Fruit fly (Drosophila melanogaster) whole organism, adult: ENCODE data around the gene CG33288.

Experiments
- CG11617 ChIP-seq: fragments of 200-800 bp; sonication (Bioruptor generic); optimal IDR thresholded peaks from 2 replicates; lab custom pipeline; 2017; ENCODE audit warnings: mild to moderate bottlenecking, missing biosample characterization, missing genetic modification reagents, missing genetic modification characterization
- CG12768 ChIP-seq: fragments of 200-800 bp; sonication (Bioruptor generic); optimal IDR thresholded peaks from 2 replicates; lab custom pipeline; 2017; ENCODE audit warnings: missing biosample characterization, missing genetic modification characterization, mild to moderate bottlenecking, moderate library complexity, missing genetic modification reagents
- CG14711 ChIP-seq: fragments of 200-800 bp; sonication (Bioruptor generic); optimal IDR thresholded peaks from 2 replicates; lab custom pipeline; 2018; ENCODE audit warnings: missing biosample characterization, mild to moderate bottlenecking, missing genetic modification characterization, moderate library complexity
- CG1620 ChIP-seq: fragments of 200-800 bp; sonication (Bioruptor generic); optimal IDR thresholded peaks from 2 replicates; lab custom pipeline; 2016; ENCODE audit warnings: missing biosample characterization, missing genetic modification characterization
- CG33017 ChIP-seq: fragments of 200-800 bp; sonication (Bioruptor generic); optimal IDR thresholded peaks from 2 replicates; lab custom pipeline; 2018; ENCODE audit warnings: missing biosample characterization, mild to moderate bottlenecking, missing genetic modification characterization, moderate library complexity
- CG5204 ChIP-seq: fragments of 200-800 bp; sonication (Bioruptor generic); optimal IDR thresholded peaks from 2 replicates; lab custom pipeline; 2016; ENCODE audit warnings: missing biosample characterization, missing genetic modification characterization
- CG7045 ChIP-seq: fragments of 200-800 bp; sonication (Bioruptor generic); optimal IDR thresholded peaks from 2 replicates; lab custom pipeline; 2017; ENCODE audit warnings: missing biosample characterization, mild to moderate bottlenecking, missing genetic modification characterization
- CG7101 ChIP-seq: fragments of 200-800 bp; sonication (Bioruptor generic); optimal IDR thresholded peaks from 2 replicates; lab custom pipeline; 2018; ENCODE audit warnings: missing biosample characterization, mild to moderate bottlenecking, missing genetic modification characterization, moderate library complexity
- Clk ChIP-seq: fragments of 200-800 bp; sonication (Bioruptor generic); optimal IDR thresholded peaks from 2 replicates; lab custom pipeline; 2017; ENCODE audit warnings: missing biosample characterization, missing genetic modification characterization
- Crg-1 ChIP-seq: fragments of 200-800 bp; sonication (Bioruptor generic); optimal IDR thresholded peaks from 2 replicates; lab custom pipeline; 2016; ENCODE audit warnings: missing biosample characterization, missing genetic modification characterization
- Hr96 ChIP-seq: fragments of 200-800 bp; sonication (Bioruptor generic); optimal IDR thresholded peaks from 2 replicates; lab custom pipeline; 2016; ENCODE audit warnings: missing biosample characterization, missing genetic modification characterization
- Mnt ChIP-seq: fragments of 200-800 bp; sonication (Bioruptor generic); optimal IDR thresholded peaks from 2 replicates; lab custom pipeline; 2016; ENCODE audit warnings: missing biosample characterization, mild to moderate bottlenecking, missing genetic modification characterization
- bab1 ChIP-seq: fragments of 200-800 bp; sonication (Bioruptor generic); optimal IDR thresholded peaks from 3 replicates; lab custom pipeline; 2019; ENCODE audit warnings: missing biosample characterization, mild to moderate bottlenecking, missing genetic modification characterization, moderate library complexity
- cic ChIP-seq: fragments of 200-800 bp; sonication (Bioruptor generic); optimal IDR thresholded peaks from 2 replicates; lab custom pipeline; 2017; ENCODE audit warnings: missing biosample characterization, mild to moderate bottlenecking, missing genetic modification characterization, moderate library complexity
- cnc ChIP-seq, 2 experiments: fragments of >200 bp; optimal IDR thresholded peaks; 2 replicates each; lab custom pipeline; 2017
- kay ChIP-seq: fragments of 200-800 bp; sonication (Bioruptor generic); peaks from one replicate; lab custom pipeline; 2016; ENCODE audit warnings: missing biosample characterization, missing genetic modification characterization, borderline replicate concordance
- ovo ChIP-seq: fragments of 200-800 bp; sonication (Bioruptor generic); optimal IDR thresholded peaks from 2 replicates; lab custom pipeline; 2016; ENCODE audit warnings: missing biosample characterization, missing genetic modification characterization
- pad ChIP-seq: fragments of 200-800 bp; sonication (Bioruptor generic); optimal IDR thresholded peaks from 3 replicates; lab custom pipeline; 2017; ENCODE audit warnings: missing biosample characterization, missing genetic modification characterization, mild to moderate bottlenecking, moderate library complexity, missing genetic modification reagents
- tj ChIP-seq: fragments of 200-800 bp; sonication (Bioruptor generic); optimal IDR thresholded peaks from 3 replicates; lab custom pipeline; 2017; ENCODE audit warnings: missing biosample characterization, mild to moderate bottlenecking, missing genetic modification characterization, moderate library complexity
- toe ChIP-seq: fragments of 200-800 bp; sonication (Bioruptor generic); optimal IDR thresholded peaks from 2 replicates; lab custom pipeline; 2016; ENCODE audit warnings: missing biosample characterization, missing genetic modification characterization

CG33288 gene

DNA sequence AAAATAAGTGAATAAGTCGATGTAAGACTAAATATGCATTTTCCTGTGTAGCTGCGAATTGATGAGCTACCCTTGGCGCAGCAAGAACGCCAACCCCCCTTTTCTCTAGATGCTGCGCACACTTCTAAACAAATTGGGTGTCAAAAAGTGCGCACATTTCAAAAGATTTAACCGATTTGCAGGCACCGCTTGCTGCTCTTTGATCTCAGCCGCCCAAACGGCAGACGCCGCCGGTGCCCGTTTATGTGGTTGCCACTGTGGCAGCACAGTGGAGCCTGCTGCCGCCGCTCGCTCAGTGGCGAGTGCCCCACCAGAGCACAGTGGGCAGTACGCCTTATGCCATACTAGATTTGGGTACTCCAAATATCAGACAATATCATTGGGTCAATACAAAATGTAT, 22.9 kb downstream of the CG33288 start:
- no peak for TF ChIP-seq Mnt (GFP tag; lab: Kevin White, UChicago)
- no peak for TF ChIP-seq pad (GFP tag; lab: Kevin White, UChicago)
- TF ChIP-seq CG7101 (tag; lab: Kevin White, UChicago): no peak

DNA sequence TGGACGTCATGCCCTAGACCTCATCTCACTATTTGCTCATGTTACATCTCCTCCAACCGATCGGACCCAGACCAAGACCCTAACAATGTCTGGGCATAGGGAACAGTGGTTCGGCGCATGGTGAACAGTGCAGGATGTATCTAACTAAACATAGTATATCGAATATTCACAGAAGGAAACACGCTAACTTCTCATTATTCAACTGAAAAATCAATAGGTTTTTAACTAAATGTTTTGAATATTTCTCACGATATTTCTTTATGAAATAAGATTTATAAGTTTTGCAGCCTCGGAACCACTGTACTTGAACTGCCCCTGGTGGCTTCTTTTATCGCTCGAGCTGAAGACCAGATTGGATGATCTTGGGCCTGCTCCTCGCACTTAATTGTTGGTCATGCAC, 26.0 kb downstream of the CG33288 start:
- TF ChIP-seq tj (GFP tag; lab: Kevin White, UChicago) (no peak), CG33017 (no peak), Clk (GFP tag; lab: Kevin White, UChicago) (no peak), Crg-1 (no peak), CG14711 (tag; lab: Kevin White, UChicago) (no peak), ovo (no peak), bab1 (GFP tag; lab: Kevin White, UChicago) (no peak)

DNA sequence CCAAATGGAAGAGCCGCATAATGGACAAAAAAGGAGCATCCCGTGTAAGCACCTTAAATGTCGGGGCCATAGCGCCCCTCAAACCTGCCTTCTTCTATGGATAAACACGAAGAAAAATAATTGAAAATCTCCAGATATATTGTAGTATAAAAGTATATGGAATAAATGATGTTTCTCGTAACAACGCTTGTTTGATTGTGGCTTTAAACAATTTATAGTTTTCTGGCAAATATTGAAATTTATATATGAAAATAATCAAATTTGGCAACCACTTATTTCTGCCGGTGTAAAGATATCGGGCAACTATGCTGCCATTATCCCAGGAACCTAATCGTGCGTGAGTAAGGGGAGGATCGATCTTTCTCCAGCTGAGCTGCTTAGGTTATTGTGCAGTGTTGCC, 27.6 kb downstream of the CG33288 start:
- no peak for TF ChIP-seq CG7045 (GFP tag; lab: Kevin White, UChicago)
- TF ChIP-seq CG14711 (tag; lab: Kevin White, UChicago): no peak
- no peak for TF ChIP-seq Crg-1
- TF ChIP-seq bab1 (GFP tag; lab: Kevin White, UChicago): no peak
- TF ChIP-seq CG33017: no peak
- no peak for TF ChIP-seq CG5204 (GFP tag; lab: Kevin White, UChicago)
- TF ChIP-seq CG12768 (GFP tag; lab: Kevin White, UChicago): no peak
- TF ChIP-seq CG7101 (tag; lab: Kevin White, UChicago): no peak
- TF ChIP-seq Clk (GFP tag; lab: Kevin White, UChicago): no peak
- no peak for TF ChIP-seq Mnt (GFP tag; lab: Kevin White, UChicago)
- TF ChIP-seq pad (GFP tag; lab: Kevin White, UChicago): no peak
- TF ChIP-seq tj (GFP tag; lab: Kevin White, UChicago): no peak
- no peak for TF ChIP-seq ovo
- TF ChIP-seq CG11617 (GFP tag; lab: Kevin White, UChicago): no peak

DNA sequence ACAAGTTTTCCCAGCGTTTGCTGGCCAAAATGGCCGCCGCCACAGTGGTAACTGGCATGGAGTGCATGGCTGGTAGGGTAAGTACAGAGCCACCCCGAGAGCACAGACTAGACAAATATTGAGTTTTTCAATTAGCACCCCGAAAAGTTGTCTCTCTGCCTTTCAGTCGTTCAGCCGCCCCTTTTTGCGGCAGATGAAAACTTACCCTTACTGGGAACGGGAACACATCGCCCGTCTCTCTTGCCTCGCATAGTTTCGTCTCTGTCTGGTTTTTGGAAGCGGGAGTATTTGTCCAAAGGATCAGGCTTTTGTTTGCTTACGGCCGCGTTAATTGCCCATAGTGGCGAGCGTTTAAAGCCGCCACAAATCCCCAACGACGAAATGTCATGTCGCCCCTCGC, 31.1 kb downstream of the CG33288 start:
- no peak for TF ChIP-seq ovo
- TF ChIP-seq CG7045 (GFP tag; lab: Kevin White, UChicago): no peak
- TF ChIP-seq CG11617 (GFP tag; lab: Kevin White, UChicago): no peak
- TF ChIP-seq Clk (GFP tag; lab: Kevin White, UChicago): no peak
- no peak for TF ChIP-seq tj (GFP tag; lab: Kevin White, UChicago)
- no peak for TF ChIP-seq bab1 (GFP tag; lab: Kevin White, UChicago)
- TF ChIP-seq CG14711 (tag; lab: Kevin White, UChicago): no peak

DNA sequence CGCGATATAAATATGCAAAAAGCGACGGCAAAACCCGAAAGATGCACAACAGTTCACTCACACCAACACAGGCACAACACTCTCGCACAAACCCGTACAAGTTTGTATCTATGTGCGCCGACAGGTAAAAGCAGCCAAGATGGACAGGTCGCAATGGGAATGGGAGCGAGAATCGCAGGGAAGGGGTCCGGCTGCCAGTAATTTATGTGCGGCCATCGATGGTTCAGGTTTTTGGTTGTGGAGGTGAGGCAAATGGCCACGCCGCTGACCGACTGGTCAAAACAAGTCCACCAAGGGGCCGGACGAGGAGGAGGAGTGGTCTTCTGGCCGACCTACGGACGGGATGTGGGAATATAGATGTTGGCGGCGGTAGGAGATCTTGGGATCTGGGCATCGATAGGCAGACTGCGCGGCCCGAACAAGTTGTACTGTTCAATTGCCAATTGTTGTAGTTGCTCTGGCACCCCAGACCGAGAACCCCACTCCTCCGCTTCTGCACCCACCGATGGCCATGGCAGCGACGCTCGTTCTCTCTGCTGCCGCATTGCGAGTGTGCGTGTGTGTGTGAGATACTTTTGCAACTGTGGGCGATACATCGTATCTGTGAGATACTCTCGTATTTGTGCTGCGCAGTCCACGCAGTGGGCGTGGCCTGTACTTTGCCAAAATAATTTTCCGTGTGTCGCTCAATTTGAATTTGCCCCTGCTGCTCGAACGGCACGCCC, 32.7 kb downstream of the CG33288 start:
- TF ChIP-seq kay (GFP tag; lab: Kevin White, UChicago): no peak
- no peak for TF ChIP-seq pad (GFP tag; lab: Kevin White, UChicago)
- TF ChIP-seq CG7101 (tag; lab: Kevin White, UChicago): no peak
- TF ChIP-seq CG5204 (GFP tag; lab: Kevin White, UChicago): no peak
- no peak for TF ChIP-seq bab1 (GFP tag; lab: Kevin White, UChicago)
- TF ChIP-seq Mnt (GFP tag; lab: Kevin White, UChicago): no peak
- no peak for TF ChIP-seq CG12768 (GFP tag; lab: Kevin White, UChicago)
- no peak for TF ChIP-seq toe (GFP tag; lab: Kevin White, UChicago)

DNA sequence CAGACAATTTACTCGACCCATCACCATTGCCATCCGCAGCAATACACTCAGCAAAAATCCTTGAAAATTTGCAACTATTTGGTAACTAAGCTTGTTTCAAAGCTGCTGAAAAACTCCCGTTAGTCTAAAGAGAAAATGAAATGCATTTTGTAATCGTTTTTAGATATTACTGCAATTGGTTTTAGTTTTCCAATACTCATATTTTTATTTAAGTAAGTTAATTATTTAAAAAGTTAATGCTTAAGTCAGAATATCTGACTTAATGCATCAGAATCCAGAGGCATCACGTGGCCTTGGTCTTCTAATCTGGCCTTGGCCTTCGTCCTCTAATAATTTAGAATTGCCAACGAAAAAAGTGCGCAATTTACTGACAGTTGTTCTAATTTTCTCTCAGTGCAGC, 35.3 kb downstream of the CG33288 start:
- TF ChIP-seq Clk (GFP tag; lab: Kevin White, UChicago): no peak
- TF ChIP-seq bab1 (GFP tag; lab: Kevin White, UChicago): no peak
- TF ChIP-seq Crg-1: no peak
- TF ChIP-seq CG7101 (tag; lab: Kevin White, UChicago): no peak
- TF ChIP-seq toe (GFP tag; lab: Kevin White, UChicago): no peak

DNA sequence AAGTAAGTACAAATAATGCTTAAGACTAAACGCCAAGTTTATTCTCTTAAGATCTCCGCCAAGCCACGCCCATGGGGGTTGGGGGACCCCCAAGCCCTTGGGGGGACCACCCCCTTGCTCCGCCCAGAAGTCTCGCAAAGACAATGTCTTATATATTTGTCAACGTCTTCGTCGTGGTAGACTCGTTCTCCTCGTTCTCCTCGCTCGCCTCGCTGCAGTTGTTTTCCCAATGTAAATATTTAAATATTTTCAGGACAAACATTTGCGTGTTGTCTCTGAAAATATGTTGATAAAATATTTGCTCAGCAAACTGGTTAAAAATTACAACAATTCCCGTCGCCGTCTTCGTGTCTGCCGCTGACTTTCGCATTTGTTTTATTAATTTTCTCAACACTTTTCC, 36.6 kb downstream of the CG33288 start:
- TF ChIP-seq toe (GFP tag; lab: Kevin White, UChicago) (no peak), CG11617 (GFP tag; lab: Kevin White, UChicago) (no peak), tj (GFP tag; lab: Kevin White, UChicago) (no peak), kay (GFP tag; lab: Kevin White, UChicago) (no peak), CG5204 (GFP tag; lab: Kevin White, UChicago) (no peak), Clk (GFP tag; lab: Kevin White, UChicago) (no peak), cnc (optimal IDR thresholded peaks at IDR 0.05; lab: Kevin White, UChicago) (no peak), Hr96 (no peak), CG33017 (no peak), CG12768 (GFP tag; lab: Kevin White, UChicago) (no peak), Mnt (GFP tag; lab: Kevin White, UChicago) (no peak), CG14711 (tag; lab: Kevin White, UChicago) (no peak), cic (GFP tag; lab: Kevin White, UChicago) (no peak), pad (GFP tag; lab: Kevin White, UChicago) (no peak), CG7045 (GFP tag; lab: Kevin White, UChicago) (no peak), CG1620 (GFP tag; lab: Kevin White, UChicago) (no peak), CG7101 (tag; lab: Kevin White, UChicago) (no peak), ovo (no peak)
